Fruit fly (Drosophila melanogaster) whole organism, embryonic: ENCODE data around the gene PEK.

ENCODE experiments used
- Ada2b ChIP-seq: fragments of 200-800 bp; sonication (Bioruptor generic); IDR thresholded peaks from 2 replicates; pipeline ENCODE4 v1.3.6; 2022; ENCODE audit warnings: missing biosample characterization, missing genetic modification characterization
- Awh ChIP-seq: fragments of 200-800 bp; sonication (Bioruptor generic); IDR thresholded peaks from 2 replicates; pipeline ENCODE4, ENCODE4 v1.3.6; 2022; ENCODE audit warnings: missing biosample characterization, missing genetic modification characterization
- CG10147 ChIP-seq: fragments of 200-800 bp; sonication (Bioruptor generic); optimal IDR thresholded peaks from 2 replicates; lab custom pipeline; 2019; ENCODE audit warnings: missing biosample characterization, mild to moderate bottlenecking, missing genetic modification characterization, moderate library complexity
- CG1024 ChIP-seq: fragments of 200-800 bp; sonication (Bioruptor generic); IDR thresholded peaks from 2 replicates; pipeline ENCODE4 v1.3.6; 2022; ENCODE audit warnings: missing biosample characterization, missing genetic modification characterization
- CG11695 ChIP-seq: fragments of 200-800 bp; sonication (Bioruptor generic); IDR thresholded peaks from 3 replicates; pipeline ENCODE4 v1.3.6; 2022; ENCODE audit warnings: missing biosample characterization, missing genetic modification characterization
- CG12659 ChIP-seq: fragments of 200-800 bp; sonication (Bioruptor generic); optimal IDR thresholded peaks from 3 replicates; lab custom pipeline; 2017; ENCODE audit warnings: mild to moderate bottlenecking, missing biosample characterization, missing genetic modification reagents, missing genetic modification characterization
- CG14441 ChIP-seq: fragments of 200-800 bp; sonication (Bioruptor generic); IDR thresholded peaks from 2 replicates; pipeline ENCODE4 v1.3.6; 2022; ENCODE audit warnings: missing biosample characterization, missing genetic modification characterization
- CG14667 ChIP-seq: fragments of 200-800 bp; sonication (Bioruptor generic); IDR thresholded peaks from 2 replicates; pipeline ENCODE4 v1.3.6; 2022; ENCODE audit warnings: missing biosample characterization, missing genetic modification characterization
- CG1832 ChIP-seq: fragments of 200-800 bp; sonication (Bioruptor generic); optimal IDR thresholded peaks from 2 replicates; lab custom pipeline; 2017; ENCODE audit warnings: missing biosample characterization, mild to moderate bottlenecking, missing genetic modification characterization, inconsistent platforms
- CG18764 ChIP-seq: fragments of 200-800 bp; sonication (Bioruptor generic); optimal IDR thresholded peaks from 3 replicates; lab custom pipeline; 2016; ENCODE audit warnings: missing biosample characterization, missing genetic modification characterization
- CG2678 ChIP-seq: fragments of 200-800 bp; sonication (Bioruptor generic); optimal IDR thresholded peaks from 3 replicates; lab custom pipeline; 2019; ENCODE audit warnings: missing biosample characterization, mild to moderate bottlenecking, missing genetic modification characterization, moderate library complexity
- CG31441 ChIP-seq: fragments of 200-800 bp; sonication (Bioruptor generic); IDR thresholded peaks from 2 replicates; pipeline ENCODE4 v1.3.6; 2022; ENCODE audit warnings: missing biosample characterization, missing genetic modification characterization
- CG32772 ChIP-seq: fragments of 200-800 bp; sonication (Bioruptor generic); IDR thresholded peaks from 2 replicates; pipeline ENCODE4 v1.3.6; 2022; ENCODE audit warnings: missing biosample characterization, missing genetic modification characterization
- CG6689 ChIP-seq: fragments of 200-800 bp; sonication (Bioruptor generic); IDR thresholded peaks from 2 replicates; pipeline ENCODE4 v1.3.6; 2022; ENCODE audit warnings: missing biosample characterization, missing genetic modification characterization
- CG8089 ChIP-seq: fragments of 200-800 bp; sonication (Bioruptor generic); optimal IDR thresholded peaks from 3 replicates; lab custom pipeline; 2016; ENCODE audit warnings: missing biosample characterization, missing genetic modification characterization
- CG9609 ChIP-seq: fragments of 200-800 bp; sonication (Bioruptor generic); optimal IDR thresholded peaks from 3 replicates; lab custom pipeline; 2016; ENCODE audit warnings: missing biosample characterization, missing genetic modification characterization
- Dad ChIP-seq: fragments of 200-800 bp; sonication (Bioruptor generic); optimal IDR thresholded peaks from 3 replicates; lab custom pipeline; 2016; ENCODE audit warnings: missing biosample characterization, missing genetic modification characterization
- Dbx ChIP-seq: fragments of 200-800 bp; sonication (Bioruptor generic); IDR thresholded peaks from 3 replicates; pipeline ENCODE4 v1.3.6; 2022; ENCODE audit warnings: missing biosample characterization, missing genetic modification characterization
- Elba2 ChIP-seq: fragments of 200-800 bp; sonication (Bioruptor generic); optimal IDR thresholded peaks from 3 replicates; lab custom pipeline; 2016; ENCODE audit warnings: missing biosample characterization, missing genetic modification characterization
- Fer1 ChIP-seq: fragments of 200-800 bp; sonication (Bioruptor generic); optimal IDR thresholded peaks from 2 replicates; lab custom pipeline; 2017; ENCODE audit warnings: missing biosample characterization, mild to moderate bottlenecking, missing genetic modification characterization
- HHEX ChIP-seq: fragments of 200-800 bp; sonication (Bioruptor generic); optimal IDR thresholded peaks from 3 replicates; lab custom pipeline; 2017; ENCODE audit warnings: missing biosample characterization, mild to moderate bottlenecking, missing genetic modification characterization, missing genetic modification reagents
- HLH3B ChIP-seq: fragments of 200-800 bp; sonication (Bioruptor generic); IDR thresholded peaks from 2 replicates; pipeline ENCODE4 v1.3.6; 2022; ENCODE audit warnings: missing biosample characterization, missing genetic modification characterization
- Hr3 ChIP-seq: fragments of 200-800 bp; sonication (Bioruptor generic); optimal IDR thresholded peaks from 3 replicates; lab custom pipeline; 2016; ENCODE audit warnings: missing biosample characterization, missing genetic modification characterization
- Hsf ChIP-seq: fragments of 200-800 bp; sonication (Bioruptor generic); optimal IDR thresholded peaks from 3 replicates; lab custom pipeline; 2016; ENCODE audit warnings: missing biosample characterization, missing genetic modification characterization
- PHDP ChIP-seq: fragments of 200-800 bp; sonication (Bioruptor generic); optimal IDR thresholded peaks from 3 replicates; lab custom pipeline; 2018; ENCODE audit warnings: missing biosample characterization, mild to moderate bottlenecking, missing genetic modification characterization, moderate library complexity
- Pdp1 ChIP-seq, 2 experiments: fragments of 200-800 bp; sonication (Bioruptor generic); optimal IDR thresholded peaks; 3 replicates each; lab custom pipeline; 2016; ENCODE audit warnings: missing biosample characterization in 2 of 2, missing genetic modification characterization in 2 of 2, mild to moderate bottlenecking in 1 of 2, moderate library complexity in 1 of 2
- Ravus ChIP-seq: fragments of 200-800 bp; sonication (Bioruptor generic); IDR thresholded peaks from 2 replicates; pipeline ENCODE4 v1.3.6; 2022; ENCODE audit warnings: missing biosample characterization, missing genetic modification characterization
- Side ChIP-seq: fragments of 200-800 bp; sonication (Bioruptor generic); optimal IDR thresholded peaks from 2 replicates; lab custom pipeline; 2016; ENCODE audit warnings: missing biosample characterization, missing genetic modification characterization
- ac ChIP-seq: fragments of 200-800 bp; sonication (Bioruptor generic); optimal IDR thresholded peaks from 3 replicates; lab custom pipeline; 2017; ENCODE audit warnings: missing biosample characterization, mild to moderate bottlenecking, missing genetic modification characterization
- ara ChIP-seq: fragments of 200-800 bp; sonication (Bioruptor generic); IDR thresholded peaks from 2 replicates; pipeline ENCODE4 v1.3.6; 2022; ENCODE audit warnings: missing biosample characterization, missing genetic modification characterization
- ase ChIP-seq: fragments of 200-800 bp; sonication (Bioruptor generic); IDR thresholded peaks from 3 replicates; pipeline ENCODE4 v1.3.6; 2022; ENCODE audit warnings: missing biosample characterization, missing genetic modification characterization
- bsh ChIP-seq, 2 experiments: fragments of 200-800 bp; sonication (Bioruptor generic); optimal IDR thresholded peaks; 2 replicates each; lab custom pipeline; 2017 to 2018; ENCODE audit warnings: mild to moderate bottlenecking in 2 of 2, missing biosample characterization in 2 of 2, missing genetic modification characterization in 2 of 2, moderate library complexity in 1 of 2
- chn ChIP-seq: fragments of 200-800 bp; sonication (Bioruptor generic); optimal IDR thresholded peaks from 2 replicates; lab custom pipeline; 2016; ENCODE audit warnings: missing biosample characterization, missing genetic modification characterization
- crc ChIP-seq: fragments of 200-800 bp; sonication (Bioruptor generic); optimal IDR thresholded peaks from 2 replicates; lab custom pipeline; 2016; ENCODE audit warnings: missing biosample characterization, missing genetic modification characterization
- danr ChIP-seq: fragments of 200-800 bp; sonication (Bioruptor generic); IDR thresholded peaks from 2 replicates; pipeline ENCODE4 v1.3.6; 2022; ENCODE audit warnings: missing biosample characterization, missing genetic modification characterization
- dmrt11E ChIP-seq: fragments of 200-800 bp; sonication (Bioruptor generic); optimal IDR thresholded peaks from 3 replicates; lab custom pipeline; 2018; ENCODE audit warnings: missing biosample characterization, mild to moderate bottlenecking, missing genetic modification characterization, moderate library complexity
- gfzf ChIP-seq: fragments of 200-800 bp; sonication (Bioruptor generic); optimal IDR thresholded peaks from 2 replicates; lab custom pipeline; 2016; ENCODE audit warnings: missing biosample characterization, mild to moderate bottlenecking, missing genetic modification characterization, moderate library complexity
- grau ChIP-seq: fragments of 200-800 bp; optimal IDR thresholded peaks from 3 replicates; lab custom pipeline; 2019; ENCODE audit warnings: missing biosample characterization, mild to moderate bottlenecking, missing genetic modification characterization, moderate library complexity
- hkb ChIP-seq, 2 experiments: fragments of 200-800 bp in 1 of 2; fragments of >200 bp in 1 of 2; sonication (Bioruptor generic) in 1 of 2; IDR thresholded peaks in 1 of 2; optimal IDR thresholded peaks in 1 of 2; 2 replicates each; pipeline versions ENCODE4 v1.3.6 to Lab custom; 2017 to 2022; ENCODE audit warnings: missing biosample characterization in 1 of 2, missing genetic modification characterization in 1 of 2
- inv ChIP-seq: fragments of 200-800 bp; sonication (Bioruptor generic); IDR thresholded peaks from 2 replicates; pipeline ENCODE4 v1.3.6; 2022; ENCODE audit warnings: missing biosample characterization, missing genetic modification characterization; ENCODE audit not compliant: partially characterized antibody
- kay ChIP-seq: fragments of 200-800 bp; sonication (Bioruptor generic); optimal IDR thresholded peaks from 2 replicates; lab custom pipeline; 2016; ENCODE audit warnings: missing biosample characterization, missing genetic modification characterization
- ken ChIP-seq: fragments of 200-800 bp; sonication (Bioruptor generic); IDR thresholded peaks from 3 replicates; pipeline ENCODE4 v1.3.6; 2022; ENCODE audit warnings: missing biosample characterization, missing genetic modification characterization
- odd ChIP-seq: fragments of 200-800 bp; sonication (Bioruptor generic); optimal IDR thresholded peaks from 2 replicates; lab custom pipeline; 2017; ENCODE audit warnings: missing biosample characterization, mild to moderate bottlenecking, missing genetic modification characterization
- ro ChIP-seq: fragments of 200-800 bp; sonication (Bioruptor generic); IDR thresholded peaks from 2 replicates; pipeline ENCODE4 v1.3.6; 2022; ENCODE audit warnings: missing biosample characterization, missing genetic modification characterization
- row ChIP-seq: fragments of 200-800 bp; sonication (Bioruptor generic); IDR thresholded peaks from 3 replicates; pipeline ENCODE4 v1.3.6; 2022; ENCODE audit warnings: missing biosample characterization, missing genetic modification characterization
- schlank ChIP-seq: fragments of 200-800 bp; sonication (Bioruptor generic); optimal IDR thresholded peaks from 2 replicates; lab custom pipeline; 2018; ENCODE audit warnings: missing biosample characterization, mild to moderate bottlenecking, missing genetic modification characterization
- sr ChIP-seq: fragments of 200-800 bp; sonication (Bioruptor generic); IDR thresholded peaks from 3 replicates; pipeline ENCODE4 v1.3.6; 2022; ENCODE audit warnings: missing biosample characterization, missing genetic modification characterization
- ssp ChIP-seq: fragments of 200-800 bp; sonication (Bioruptor generic); IDR thresholded peaks from 2 replicates; pipeline ENCODE4 v1.3.6; 2022; ENCODE audit warnings: missing biosample characterization, missing genetic modification characterization
- twi ChIP-seq: fragments of 200-800 bp; optimal IDR thresholded peaks from 2 replicates; lab custom pipeline; 2019; ENCODE audit warnings: missing biosample characterization, mild to moderate bottlenecking, missing genetic modification characterization, moderate library complexity
- wor ChIP-seq: fragments of 200-800 bp; sonication (Bioruptor generic); IDR thresholded peaks from 2 replicates; pipeline ENCODE4 v1.3.6; 2022; ENCODE audit warnings: missing biosample characterization, missing genetic modification characterization
- z ChIP-seq: fragments of 200-800 bp; sonication (Bioruptor generic); IDR thresholded peaks from 3 replicates; pipeline ENCODE4 v1.3.6; 2022; ENCODE audit warnings: missing biosample characterization, missing genetic modification characterization

PEK gene

dm6 chr3R:5485295-5485718 lies 20.8 kb upstream of the PEK start, which contains the start of gene CG31550 (continued):
- no peak for TF ChIP-seq schlank
- TF ChIP-seq CG14441, result peak; percentile 72
- peak; percentile 77; the same call in 2 of the 3 replicates for TF ChIP-seq Dbx (GFP tag; lab: Robert Waterston, UW)
- no peak for TF ChIP-seq kay (GFP tag; lab: Kevin White, UChicago)
- peak; percentile 74 for TF ChIP-seq Hr3 (GFP tag; lab: Kevin White, UChicago)
- peak; percentile 78 for TF ChIP-seq grau (tag; lab: Kevin White, UChicago)
- TF ChIP-seq CG32772, result peak; percentile 68
- peak; percentile 49 for TF ChIP-seq ro
- peak; percentile 19 for TF ChIP-seq Elba2
- TF ChIP-seq CG6689 (GFP tag; lab: Robert Waterston, UW), result peak; percentile 71
- peak; percentile 75 for TF ChIP-seq dmrt11E (tag; lab: Kevin White, UChicago)
- TF ChIP-seq Awh (GFP tag; lab: Robert Waterston, UW), result peak; percentile 25; the same call in 1 of the 2 replicates
- peak; percentile 64 for TF ChIP-seq CG10147 (GFP tag; lab: Kevin White, UChicago)
- peak; percentile 77 for TF ChIP-seq HLH3B (GFP tag; lab: Robert Waterston, UW)
- peak; percentile 55; the same call in 1 of the 2 replicates for TF ChIP-seq ara (GFP tag; lab: Robert Waterston, UW)
- TF ChIP-seq bsh (GFP tag; optimal IDR thresholded peaks at IDR 0.05; lab: Kevin White, UChicago), result peak in 1 of 2 experiments; percentile 70
- peak; percentile 81 for TF ChIP-seq CG31441 (GFP tag; lab: Robert Waterston, UW)
- peak; percentile 71 for TF ChIP-seq gfzf (GFP tag; lab: Kevin White, UChicago)
- TF ChIP-seq danr (GFP tag; lab: Robert Waterston, UW), result peak; percentile 27; the same call in 1 of the 2 replicates
- no peak for TF ChIP-seq CG8089
- peak; percentile 68 for TF ChIP-seq ase (GFP tag; lab: Robert Waterston, UW)
- no peak for TF ChIP-seq CG1832 (GFP tag; lab: Kevin White, UChicago)
- no peak for TF ChIP-seq sr (GFP tag; lab: Robert Waterston, UW)
- peak; percentile 63 for TF ChIP-seq PHDP (tag; lab: Kevin White, UChicago)
- TF ChIP-seq crc, result no peak
- no peak for TF ChIP-seq z (GFP tag; lab: Robert Waterston, UW)
- peak; percentile 57 for TF ChIP-seq CG18764 (GFP tag; lab: Kevin White, UChicago)
- TF ChIP-seq ssp (GFP tag; lab: Robert Waterston, UW), result peak; percentile 72
- TF ChIP-seq CG2678 (tag; lab: Kevin White, UChicago), result peak; percentile 82
- no peak for TF ChIP-seq hkb (optimal IDR thresholded peaks at IDR 0.05; lab: Kevin White, UChicago)
- TF ChIP-seq hkb (GFP tag; IDR thresholded peaks at IDR 0.05; lab: Robert Waterston, UW), result peak; percentile 69
- peak; percentile 88 for TF ChIP-seq row (GFP tag; lab: Robert Waterston, UW)
- peak; percentile 40 for TF ChIP-seq Fer1 (GFP tag; lab: Kevin White, UChicago)
- TF ChIP-seq Hsf (GFP tag; lab: Kevin White, UChicago), result peak; percentile 51
- TF ChIP-seq Pdp1 (GFP tag; optimal IDR thresholded peaks at IDR 0.05; lab: Kevin White, UChicago), result peak; percentile 14 to 87
- TF ChIP-seq HHEX (GFP tag; lab: Kevin White, UChicago), result peak; percentile 40
- TF ChIP-seq twi (tag; lab: Kevin White, UChicago), result peak; percentile 37
- TF ChIP-seq CG12659 (GFP tag; lab: Kevin White, UChicago), result peak; percentile 76
- peak; percentile 73 for TF ChIP-seq CG14667 (GFP tag; lab: Robert Waterston, UW)
- peak; percentile 32 for TF ChIP-seq chn (GFP tag; lab: Kevin White, UChicago)
- peak; percentile 43; the same call in 1 of the 2 replicates for TF ChIP-seq wor
- TF ChIP-seq Ravus (GFP tag; lab: Robert Waterston, UW), result peak; percentile 43
- TF ChIP-seq inv (GFP tag; lab: Robert Waterston, UW), result no peak
- TF ChIP-seq Ada2b, result peak; percentile 72
- TF ChIP-seq ken (GFP tag; lab: Robert Waterston, UW), result peak; percentile 87
- TF ChIP-seq odd, result no peak
- TF ChIP-seq Dad (GFP tag; lab: Kevin White, UChicago), result peak; percentile 54
- TF ChIP-seq Side (GFP tag; lab: Kevin White, UChicago), result peak; percentile 27
- TF ChIP-seq CG11695 (GFP tag; lab: Robert Waterston, UW), result peak; percentile 69; the same call in 2 of the 3 replicates
- peak; percentile 42 for TF ChIP-seq CG9609 (GFP tag; lab: Kevin White, UChicago)
- TF ChIP-seq CG1024 (GFP tag; lab: Robert Waterston, UW), result peak; percentile 59; the same call in 1 of the 2 replicates
- no peak for TF ChIP-seq ac (GFP tag; lab: Kevin White, UChicago)
